Fruit fly (Drosophila melanogaster): ENCODE results near the gene kon.
A peak's percentile ranks its signal among the peaks of the same experiment; 100 is the strongest.

The kon gene

dm6 chr2L:18455506-18456491 is 48.0 kb downstream of the kon start (continued):
- TF ChIP-seq tll (GFP tag; optimal IDR thresholded peaks at IDR 0.05) (no peak), CG18764 (GFP tag; optimal IDR thresholded peaks at IDR 0.05) (no peak), Sry-δ (GFP tag; optimal IDR thresholded peaks at IDR 0.05) (no peak), schlank (tag; optimal IDR thresholded peaks at IDR 0.05) (no peak), bsh (GFP tag; optimal IDR thresholded peaks at IDR 0.05) (peak in 1 of 2 experiments; percentile 99), ato (GFP tag; IDR thresholded peaks at IDR 0.05; ENCODE audit: partially characterized antibody) (no peak), MBD-R2 (GFP tag; IDR thresholded peaks at IDR 0.05) (no peak), Dp (GFP tag; optimal IDR thresholded peaks at IDR 0.05) (no peak), Fer1 (GFP tag; optimal IDR thresholded peaks at IDR 0.05) (no peak), CG6175 (GFP tag; IDR thresholded peaks at IDR 0.05) (0 out of 3 replicates have a peak, but pooled peaks have one; percentile 19), CG3847 (GFP tag; IDR thresholded peaks at IDR 0.05) (no peak), nom (GFP tag; optimal IDR thresholded peaks at IDR 0.05) (peak; percentile 100), slou (GFP tag; optimal IDR thresholded peaks at IDR 0.05) (no peak), bab2 (GFP tag; optimal IDR thresholded peaks at IDR 0.05) (no peak)

dm6 chr2L:18454128-18454788 is 49.5 kb downstream of the kon start, which contains the start of the genes bsf and Ntf-2r:
TSS of gene bsf (minus strand) at chr2L:18454587.
TSS of gene Ntf-2r (plus strand) at chr2L:18454649.
- no peak for TF ChIP-seq salm (tag; optimal IDR thresholded peaks at IDR 0.05)
- peak; percentile 3 for TF ChIP-seq CG3163 (GFP tag; optimal IDR thresholded peaks at IDR 0.05)
- peak; percentile 89 for TF ChIP-seq BEAF-32 (GFP tag; optimal IDR thresholded peaks at IDR 0.05)
- TF ChIP-seq amos (GFP tag; IDR thresholded peaks at IDR 0.05; ENCODE audit: partially characterized antibody), result peak; percentile 93
- TF ChIP-seq CG16813 (GFP tag; IDR thresholded peaks at IDR 0.05; ENCODE audit: partially characterized antibody), result peak; percentile 86
- peak; percentile 74 for TF ChIP-seq nerfin-2 (GFP tag; IDR thresholded peaks at IDR 0.05; ENCODE audit: partially characterized antibody)
- no peak for TF ChIP-seq TFAM (GFP tag; optimal IDR thresholded peaks at IDR 0.05)
- TF ChIP-seq CG7987 (GFP tag; optimal IDR thresholded peaks at IDR 0.05), result no peak
- peak; percentile 11 for TF ChIP-seq CG12659 (GFP tag; optimal IDR thresholded peaks at IDR 0.05)
- peak; percentile 94 for TF ChIP-seq hbn (GFP tag; IDR thresholded peaks at IDR 0.05; ENCODE audit: partially characterized antibody)
- TF ChIP-seq pzg (GFP tag; optimal IDR thresholded peaks at IDR 0.05), result peak; percentile 88
- TF ChIP-seq HmgD (GFP tag; optimal IDR thresholded peaks at IDR 0.05), result peak; percentile 15
- TF ChIP-seq Sin3A (optimal IDR thresholded peaks at IDR 0.05), result peak; percentile 72
- TF ChIP-seq sim (GFP tag; IDR thresholded peaks at IDR 0.05), result no peak
- TF ChIP-seq Opbp (GFP tag; IDR thresholded peaks at IDR 0.05; ENCODE audit: partially characterized antibody), result peak; percentile 89
- peak; percentile 90 for TF ChIP-seq Dll (GFP tag; IDR thresholded peaks at IDR 0.05; ENCODE audit: partially characterized antibody)
- TF ChIP-seq Lhr (GFP tag; optimal IDR thresholded peaks at IDR 0.05), result peak; percentile 45
- TF ChIP-seq CG2712 (tag; optimal IDR thresholded peaks at IDR 0.05), result peak; percentile 23
- no peak for TF ChIP-seq slbo (GFP tag; IDR thresholded peaks at IDR 0.05)
- TF ChIP-seq MESR4 (GFP tag; optimal IDR thresholded peaks at IDR 0.05), result peak; percentile 67
- TF ChIP-seq HmgZ (tag; optimal IDR thresholded peaks at IDR 0.05), result peak; percentile 10
- peak; percentile 60 for TF ChIP-seq CG2116 (GFP tag; optimal IDR thresholded peaks at IDR 0.05)
- TF ChIP-seq sob (GFP tag; IDR thresholded peaks at IDR 0.05), result 0 out of 2 replicates have a peak, but pooled peaks have one; percentile 7
- 0 out of 2 replicates have a peak, but pooled peaks have one; percentile 17 for TF ChIP-seq CG14014 (GFP tag; IDR thresholded peaks at IDR 0.05)
- TF ChIP-seq CG6791 (GFP tag; IDR thresholded peaks at IDR 0.05; ENCODE audit: partially characterized antibody), result peak; percentile 90
- TF ChIP-seq Pdp1 (GFP tag; optimal IDR thresholded peaks at IDR 0.05), result peak in 1 of 2 experiments; percentile 96
- peak; percentile 84 for TF ChIP-seq sna (GFP tag; IDR thresholded peaks at IDR 0.05; ENCODE audit: partially characterized antibody)
- TF ChIP-seq bbx (GFP tag; IDR thresholded peaks at IDR 0.05; ENCODE audit: partially characterized antibody), result peak; percentile 92
- TF ChIP-seq ato (GFP tag; IDR thresholded peaks at IDR 0.05; ENCODE audit: partially characterized antibody), result peak; percentile 85
- TF ChIP-seq caup (GFP tag; optimal IDR thresholded peaks at IDR 0.05; ENCODE audit: severe bottlenecking), result no peak
- peak; percentile 87 for TF ChIP-seq CG14860 (GFP tag; IDR thresholded peaks at IDR 0.05; ENCODE audit: partially characterized antibody)
